Worm (Caenorhabditis elegans): Measurements from ENCODE around the gene mdmh-35.
A peak's percentile ranks its signal among the peaks of the same experiment; 100 is the strongest.

Gene mdmh-35

DNA sequence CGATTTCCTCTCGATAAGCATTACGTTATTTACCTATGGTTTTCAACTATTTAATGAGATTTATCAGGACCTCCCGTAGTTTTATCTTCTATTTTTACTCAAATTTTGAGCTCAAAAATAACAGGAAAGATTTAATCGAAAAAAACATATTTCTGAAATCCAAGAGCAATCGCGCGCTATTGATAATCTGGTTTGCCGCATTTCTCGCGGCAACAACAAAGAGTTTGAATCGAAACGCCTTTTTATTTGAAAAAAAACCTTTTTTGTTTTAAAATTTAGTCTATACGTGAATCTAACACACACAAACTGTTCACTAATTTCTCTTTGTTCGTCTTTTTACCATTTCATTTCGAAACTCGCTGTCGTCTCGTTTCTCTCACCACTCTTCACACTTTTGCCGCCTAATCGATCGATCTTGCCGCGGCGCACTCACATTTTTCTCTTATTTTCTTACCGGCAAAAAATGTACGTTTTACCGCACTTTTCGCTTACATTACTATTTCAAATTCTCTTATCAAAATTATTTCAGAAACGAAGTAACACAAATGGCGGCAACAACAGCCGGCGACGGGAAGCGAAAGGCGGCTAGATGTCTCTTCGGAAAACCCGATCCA is 39.2 kb downstream of the mdmh-35 start, which contains the start of gene cki-2:
Gene cki-2, plus strand, starts transcription at position 337 of the 614 bp plus-strand sequence.
- TF ChIP-seq elt-2 (tag; optimal IDR thresholded peaks at IDR 0.05): peak; percentile 5
- no peak for TF ChIP-seq ceh-90 (tag; optimal IDR thresholded peaks at IDR 0.05)
- no peak for TF ChIP-seq fos-1 (tag; optimal IDR thresholded peaks at IDR 0.05)
- TF ChIP-seq tlp-1 (tag; optimal IDR thresholded peaks at IDR 0.05): no peak
- TF ChIP-seq lin-35 (GFP tag; optimal IDR thresholded peaks at IDR 0.05): peak; percentile 63 to 73
- peak; percentile 1 for TF ChIP-seq nhr-20 (tag; optimal IDR thresholded peaks at IDR 0.05)
- TF ChIP-seq dpl-1 (GFP tag; optimal IDR thresholded peaks at IDR 0.05): peak; percentile 23 to 84 (median 62)
- TF ChIP-seq efl-1 (optimal IDR thresholded peaks at IDR 0.05): peak; percentile 21 to 64
- peak; percentile 72 to 93 for TF ChIP-seq efl-1 (GFP tag; optimal IDR thresholded peaks at IDR 0.05 in 1 of 2)
- peak in 1 of 2 experiments; percentile 49 for TF ChIP-seq lsy-2 (tag; optimal IDR thresholded peaks at IDR 0.05)
- no peak for TF ChIP-seq nhr-11 (tag; optimal IDR thresholded peaks at IDR 0.05)
- TF ChIP-seq snu-23 (GFP tag; optimal IDR thresholded peaks at IDR 0.05): peak; percentile 14
- peak; percentile 41 for TF ChIP-seq blmp-1 (tag; optimal IDR thresholded peaks at IDR 0.05)
- TF ChIP-seq lin-14 (GFP tag; optimal IDR thresholded peaks at IDR 0.05): peak; percentile 25

DNA sequence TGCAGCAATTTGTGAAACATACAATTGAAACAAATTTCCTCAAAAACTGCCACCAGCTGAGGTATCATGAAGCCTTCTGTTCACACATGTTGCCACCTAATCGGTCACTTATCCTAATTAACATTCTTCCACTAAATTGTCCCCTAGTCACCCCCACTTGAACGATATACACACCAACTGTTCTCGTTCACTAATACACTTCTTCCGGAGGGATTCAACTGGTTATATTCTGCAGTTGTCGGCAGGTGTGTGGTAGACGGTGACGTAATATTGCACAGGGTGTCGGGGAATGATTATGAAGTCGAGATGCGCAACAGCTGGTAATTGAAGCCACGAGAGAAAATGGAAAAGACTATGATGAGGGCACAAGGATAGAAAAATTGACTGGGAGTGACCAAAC is 40.1 kb downstream of the mdmh-35 start:
- TF ChIP-seq vab-15 (tag; optimal IDR thresholded peaks at IDR 0.05): peak; percentile 54
- no peak for TF ChIP-seq isw-1 (GFP tag; IDR thresholded peaks at IDR 0.05)
- no peak for TF ChIP-seq nhr-90 (tag; optimal IDR thresholded peaks at IDR 0.05; ENCODE audit: poor library complexity)
- TF ChIP-seq nhr-85 (tag): peak; percentile 61
- TF ChIP-seq mdl-1 (tag; optimal IDR thresholded peaks at IDR 0.05): no peak
- peak; percentile 18 for TF ChIP-seq lin-14 (GFP tag; optimal IDR thresholded peaks at IDR 0.05)
- TF ChIP-seq fkh-8 (tag; optimal IDR thresholded peaks at IDR 0.05): no peak
- no peak for TF ChIP-seq efl-3 (GFP tag; optimal IDR thresholded peaks at IDR 0.05)
- TF ChIP-seq fkh-4 (tag; optimal IDR thresholded peaks at IDR 0.05; ENCODE audit: borderline replicate concordance): no peak
- peak in 1 of 2 experiments; percentile 85 for TF ChIP-seq ztf-11 (tag; optimal IDR thresholded peaks at IDR 0.05)
- TF ChIP-seq tbx-2 (tag; optimal IDR thresholded peaks at IDR 0.05): peak; percentile 79
- TF ChIP-seq mep-1 (tag; optimal IDR thresholded peaks at IDR 0.05): peak; percentile 9

- TF ChIP-seq ets-5 (GFP tag; IDR thresholded peaks at IDR 0.05) (no peak), ceh-88 (GFP tag; IDR thresholded peaks at IDR 0.05) (no peak), snpc-4 (tag; optimal IDR thresholded peaks at IDR 0.05) (no peak), unc-130 (tag; optimal IDR thresholded peaks at IDR 0.05) (no peak), mep-1 (tag; optimal IDR thresholded peaks at IDR 0.05) (no peak), nhr-77 (tag; optimal IDR thresholded peaks at IDR 0.05) (no peak), mab-9 (GFP tag; IDR thresholded peaks at IDR 0.05) (no peak), skn-1 (tag; optimal IDR thresholded peaks at IDR 0.05) (no peak), nhr-11 (tag; optimal IDR thresholded peaks at IDR 0.05) (no peak), C16A3.4 (tag; optimal IDR thresholded peaks at IDR 0.05) (no peak), vab-15 (tag; optimal IDR thresholded peaks at IDR 0.05) (no peak), nhr-76 (tag; optimal IDR thresholded peaks at IDR 0.05) (no peak), egl-13 (tag; optimal IDR thresholded peaks at IDR 0.05) (no peak), fos-1 (tag; optimal IDR thresholded peaks at IDR 0.05) (no peak)
These were observed 40.6 kb downstream of the mdmh-35 start for ce11 chrII:7814915-7815314.

DNA sequence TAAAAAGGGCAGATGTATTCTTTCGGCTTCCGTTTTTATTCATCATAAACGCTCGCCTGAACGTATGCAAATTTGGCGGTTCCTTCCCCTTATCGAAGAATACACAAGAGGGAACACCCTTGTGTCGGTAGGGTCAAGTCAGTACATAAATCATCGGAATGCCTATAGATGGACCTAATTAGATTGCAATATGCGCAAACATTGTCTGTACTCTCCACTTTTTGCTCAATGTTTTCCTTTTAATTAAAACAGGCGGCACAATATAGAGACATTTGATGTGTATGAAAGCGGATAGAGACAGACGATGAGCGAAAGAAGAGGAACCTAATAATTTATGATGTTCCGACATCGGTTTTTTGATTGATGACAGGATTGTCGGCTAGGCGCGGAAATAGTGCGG is 41.3 kb downstream of the mdmh-35 start:
- TF ChIP-seq unc-86 (tag; optimal IDR thresholded peaks at IDR 0.05) (peak; percentile 50), hlh-17 (GFP tag; optimal IDR thresholded peaks at IDR 0.05; ENCODE audit: borderline replicate concordance) (no peak), ztf-11 (tag; optimal IDR thresholded peaks at IDR 0.05) (peak in 1 of 2 experiments; percentile 47), tbx-2 (tag; optimal IDR thresholded peaks at IDR 0.05) (peak; percentile 49), blmp-1 (tag; optimal IDR thresholded peaks at IDR 0.05) (no peak)
